Fruit fly (Drosophila melanogaster) whole organism, adult: ENCODE data around the gene CG34342.
A peak's percentile ranks its signal among the peaks of the same experiment; 100 is the strongest.

ENCODE experiments used
- CG11617 ChIP-seq: fragments of 200-800 bp; sonication (Bioruptor generic); optimal IDR thresholded peaks from 2 replicates; lab custom pipeline; 2017; ENCODE audit warnings: mild to moderate bottlenecking, missing biosample characterization, missing genetic modification reagents, missing genetic modification characterization
- CG12768 ChIP-seq: fragments of 200-800 bp; sonication (Bioruptor generic); optimal IDR thresholded peaks from 2 replicates; lab custom pipeline; 2017; ENCODE audit warnings: missing biosample characterization, missing genetic modification characterization, mild to moderate bottlenecking, moderate library complexity, missing genetic modification reagents
- CG14711 ChIP-seq: fragments of 200-800 bp; sonication (Bioruptor generic); optimal IDR thresholded peaks from 2 replicates; lab custom pipeline; 2018; ENCODE audit warnings: missing biosample characterization, mild to moderate bottlenecking, missing genetic modification characterization, moderate library complexity
- Mnt ChIP-seq: fragments of 200-800 bp; sonication (Bioruptor generic); optimal IDR thresholded peaks from 2 replicates; lab custom pipeline; 2016; ENCODE audit warnings: missing biosample characterization, mild to moderate bottlenecking, missing genetic modification characterization
- bab1 ChIP-seq: fragments of 200-800 bp; sonication (Bioruptor generic); optimal IDR thresholded peaks from 3 replicates; lab custom pipeline; 2019; ENCODE audit warnings: missing biosample characterization, mild to moderate bottlenecking, missing genetic modification characterization, moderate library complexity
- pad ChIP-seq: fragments of 200-800 bp; sonication (Bioruptor generic); optimal IDR thresholded peaks from 3 replicates; lab custom pipeline; 2017; ENCODE audit warnings: missing biosample characterization, missing genetic modification characterization, mild to moderate bottlenecking, moderate library complexity, missing genetic modification reagents
- tj ChIP-seq: fragments of 200-800 bp; sonication (Bioruptor generic); optimal IDR thresholded peaks from 3 replicates; lab custom pipeline; 2017; ENCODE audit warnings: missing biosample characterization, mild to moderate bottlenecking, missing genetic modification characterization, moderate library complexity

DNA sequence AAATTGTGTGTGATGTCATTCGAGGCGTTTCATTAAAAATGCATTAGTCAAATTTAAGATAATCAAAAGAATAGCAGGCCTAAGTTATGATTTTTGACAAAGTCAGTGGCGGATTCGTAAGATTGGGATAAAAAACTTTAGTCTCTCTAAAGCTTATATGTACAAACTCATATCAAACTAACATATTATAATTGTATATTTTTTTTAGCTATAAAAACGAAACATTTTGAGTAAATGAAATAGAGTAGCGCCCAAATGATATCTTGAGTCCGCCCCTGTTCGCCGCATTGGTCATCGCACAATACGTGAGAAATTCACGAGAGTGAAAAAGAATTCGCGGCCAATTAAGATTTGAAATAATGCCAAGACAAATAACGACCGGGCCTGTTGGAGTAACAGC lies 43.7 kb upstream of the CG34342 start:
- TF ChIP-seq CG11617 (GFP tag; lab: Kevin White, UChicago) (no peak), CG12768 (GFP tag; lab: Kevin White, UChicago) (no peak), Mnt (GFP tag; lab: Kevin White, UChicago) (no peak), pad (GFP tag; lab: Kevin White, UChicago) (no peak), bab1 (GFP tag; lab: Kevin White, UChicago) (peak; percentile 5), tj (GFP tag; lab: Kevin White, UChicago) (no peak), CG14711 (tag; lab: Kevin White, UChicago) (no peak)
